Worm (Caenorhabditis elegans) whole organism, L3 larva: ENCODE data around the gene alh-2.

Experiments
- R02D3.7 ChIP-seq: fragments of 150-350 bp; optimal IDR thresholded peaks from 2 replicates; lab custom pipeline; 2014; ENCODE audit warnings: missing biosample characterization, missing genetic modification characterization
- ZK546.5 ChIP-seq: sonication (generic microtip); optimal IDR thresholded peaks from 2 replicates; lab custom pipeline; 2017; ENCODE audit warnings: missing biosample characterization, missing genetic modification characterization
- aly-2 ChIP-seq: fragments of 150-350 bp; optimal IDR thresholded peaks from 2 replicates; lab custom pipeline; 2014; ENCODE audit warnings: missing biosample characterization, missing genetic modification characterization
- ama-1 ChIP-seq: fragments of 150-350 bp; optimal IDR thresholded peaks from 2 replicates; lab custom pipeline; 2018
- ceh-16 ChIP-seq: sonication (generic microtip); optimal IDR thresholded peaks from 2 replicates; lab custom pipeline; 2017; ENCODE audit warnings: missing biosample characterization, missing genetic modification characterization
- ceh-28 ChIP-seq: fragments of 150-350 bp; optimal IDR thresholded peaks from 2 replicates; lab custom pipeline; 2014; ENCODE audit warnings: missing biosample characterization, missing genetic modification reagents, missing genetic modification characterization
- ceh-82 ChIP-seq: fragments of 150-350 bp; optimal IDR thresholded peaks from 2 replicates; lab custom pipeline; 2014; ENCODE audit warnings: missing biosample characterization, missing genetic modification characterization
- ceh-9 ChIP-seq: sonication (generic microtip); optimal IDR thresholded peaks from 2 replicates; lab custom pipeline; 2018; ENCODE audit warnings: missing biosample characterization, missing genetic modification characterization
- egl-27 ChIP-seq: sonication (generic microtip); optimal IDR thresholded peaks from 4 replicates; lab custom pipeline; 2017; ENCODE audit warnings: missing biosample characterization, missing genetic modification reagents, missing genetic modification characterization
- elt-1 ChIP-seq: fragments of 150-350 bp; optimal IDR thresholded peaks from 2 replicates; lab custom pipeline; 2014; ENCODE audit warnings: missing biosample characterization, missing genetic modification characterization
- elt-2 ChIP-seq: sonication (generic microtip); optimal IDR thresholded peaks from 2 replicates; lab custom pipeline; 2016; ENCODE audit warnings: missing genetic modification reagents, mild to moderate bottlenecking, missing genetic modification characterization, missing compliant biosample characterization
- eor-1 ChIP-seq, 2 experiments: fragments of 150-350 bp; optimal IDR thresholded peaks; 2 replicates each; lab custom pipeline; 2014 to 2018; ENCODE audit warnings: missing biosample characterization in 2 of 2, missing genetic modification characterization in 2 of 2
- fkh-2 ChIP-seq: fragments of 150-350 bp; optimal IDR thresholded peaks from 2 replicates; lab custom pipeline; 2014; ENCODE audit warnings: missing biosample characterization, missing genetic modification reagents, missing genetic modification characterization
- hmg-11 ChIP-seq: sonication (generic microtip); optimal IDR thresholded peaks from 2 replicates; lab custom pipeline; 2016; ENCODE audit warnings: missing genetic modification characterization, missing compliant biosample characterization
- jun-1 ChIP-seq: fragments of 150-350 bp; optimal IDR thresholded peaks from 2 replicates; lab custom pipeline; 2014; ENCODE audit warnings: missing biosample characterization, missing genetic modification reagents, missing genetic modification characterization
- lin-39 ChIP-seq: fragments of 150-350 bp; optimal IDR thresholded peaks from 2 replicates; lab custom pipeline; 2018; ENCODE audit warnings: missing biosample characterization, missing genetic modification reagents, missing genetic modification characterization
- mdl-1 ChIP-seq: fragments of 150-350 bp; optimal IDR thresholded peaks from 2 replicates; lab custom pipeline; 2014; ENCODE audit warnings: missing biosample characterization, missing genetic modification characterization
- mml-1 ChIP-seq: fragments of 150-350 bp; sonication (generic microtip); optimal IDR thresholded peaks from 3 replicates; lab custom pipeline; 2014; ENCODE audit warnings: missing biosample characterization, missing genetic modification characterization
- nhr-11 ChIP-seq: fragments of 150-350 bp; optimal IDR thresholded peaks from 2 replicates; lab custom pipeline; 2014; ENCODE audit warnings: missing biosample characterization, missing genetic modification characterization
- nhr-12 ChIP-seq: fragments of 150-350 bp; optimal IDR thresholded peaks from 2 replicates; lab custom pipeline; 2014; ENCODE audit warnings: missing biosample characterization, missing genetic modification characterization
- nhr-23 ChIP-seq: fragments of 150-350 bp; optimal IDR thresholded peaks from 2 replicates; lab custom pipeline; 2014; ENCODE audit warnings: missing biosample characterization, missing genetic modification reagents, missing genetic modification characterization
- nhr-25 ChIP-seq: sonication (generic microtip); optimal IDR thresholded peaks from 2 replicates; lab custom pipeline; 2017; ENCODE audit warnings: missing biosample characterization, missing genetic modification characterization
- nhr-28 ChIP-seq: fragments of 150-350 bp; optimal IDR thresholded peaks from 2 replicates; lab custom pipeline; 2014; ENCODE audit warnings: missing biosample characterization, missing genetic modification characterization
- nhr-43 ChIP-seq: sonication (generic microtip); optimal IDR thresholded peaks from 2 replicates; lab custom pipeline; 2016; ENCODE audit warnings: mild to moderate bottlenecking, missing genetic modification characterization, missing compliant biosample characterization; ENCODE audit not compliant: poor library complexity, severe bottlenecking
- pha-4 ChIP-seq: fragments of 150-350 bp; optimal IDR thresholded peaks from 2 replicates; lab custom pipeline; 2014; ENCODE audit warnings: missing biosample characterization, missing genetic modification reagents, missing genetic modification characterization
- pqm-1 ChIP-seq: fragments of 150-350 bp; optimal IDR thresholded peaks from 2 replicates; lab custom pipeline; 2017; ENCODE audit warnings: missing biosample characterization, missing genetic modification characterization, inconsistent platforms
- skn-1 ChIP-seq: fragments of 150-350 bp; optimal IDR thresholded peaks from 2 replicates; lab custom pipeline; 2014; ENCODE audit warnings: missing biosample characterization, missing genetic modification characterization
- snpc-4 ChIP-seq: fragments of 150-350 bp; optimal IDR thresholded peaks from 2 replicates; lab custom pipeline; 2014; ENCODE audit warnings: missing biosample characterization, missing genetic modification characterization
- tbx-2 ChIP-seq: sonication (generic microtip); optimal IDR thresholded peaks from 2 replicates; lab custom pipeline; 2016; ENCODE audit warnings: mild to moderate bottlenecking, missing genetic modification characterization, missing compliant biosample characterization
- unc-39 ChIP-seq: sonication (generic microtip); optimal IDR thresholded peaks from 4 replicates; lab custom pipeline; 2017; ENCODE audit warnings: missing biosample characterization, missing genetic modification characterization
- unc-62 ChIP-seq: fragments of 150-350 bp; sonication (generic microtip); optimal IDR thresholded peaks from 4 replicates; lab custom pipeline; 2014; ENCODE audit warnings: missing biosample characterization, missing genetic modification reagents, missing genetic modification characterization
- zag-1 ChIP-seq: fragments of 150-350 bp; optimal IDR thresholded peaks from 2 replicates; lab custom pipeline; 2014; ENCODE audit warnings: missing biosample characterization, missing genetic modification characterization
- ztf-11 ChIP-seq: fragments of 150-350 bp; optimal IDR thresholded peaks from 2 replicates; lab custom pipeline; 2014; ENCODE audit warnings: missing biosample characterization, missing genetic modification characterization
- ztf-4 ChIP-seq: fragments of 150-350 bp; optimal IDR thresholded peaks from 2 replicates; lab custom pipeline; 2014; ENCODE audit warnings: missing biosample characterization, missing genetic modification characterization

Gene alh-2

DNA sequence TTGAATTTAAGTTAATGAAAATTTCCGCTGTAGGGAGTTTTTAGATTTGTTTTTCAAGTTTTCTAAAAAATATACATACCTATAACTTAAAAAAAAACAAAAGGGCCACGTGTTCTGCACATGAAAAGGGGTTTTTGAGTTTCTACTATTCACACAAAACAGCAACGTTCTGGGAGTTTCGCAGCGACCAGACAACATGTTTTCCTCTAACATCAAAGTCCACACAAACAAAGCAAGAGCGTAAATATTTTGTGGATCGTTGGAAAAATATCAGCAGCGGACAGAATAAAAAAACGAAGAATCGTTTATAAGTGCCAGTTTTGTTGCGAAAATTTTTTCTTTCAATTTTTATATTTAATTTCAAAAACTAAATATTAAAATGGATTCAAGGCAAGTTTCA lies at the start of gene alh-2:
Gene alh-2 (plus strand): TSS at position 284 of the 400 bp plus-strand sequence.
- TF ChIP-seq hmg-11 (no peak), elt-2 (tag; lab: Kevin White, UChicago) (no peak), mml-1 (tag; lab: Kevin White, UChicago) (no peak), ceh-82 (no peak)

- TF ChIP-seq ztf-11, result no peak
- no peak for TF ChIP-seq lin-39 (tag; lab: Kevin White, UChicago)
- no peak for TF ChIP-seq mdl-1 (tag; lab: Kevin White, UChicago)
- no peak for TF ChIP-seq egl-27
- TF ChIP-seq ceh-16 (tag; lab: Kevin White, UChicago), result no peak
- peak; percentile 65 for TF ChIP-seq nhr-23 (tag; lab: Kevin White, UChicago)
- no peak for TF ChIP-seq unc-39 (tag; lab: Kevin White, UChicago)
- no peak for TF ChIP-seq zag-1 (tag; lab: Kevin White, UChicago)
- no peak for TF ChIP-seq unc-62 (GFP tag; lab: Kevin White, UChicago)
- no peak for TF ChIP-seq aly-2 (tag; lab: Kevin White, UChicago)
- peak; percentile 54 for TF ChIP-seq nhr-43
- no peak for TF ChIP-seq tbx-2 (tag; lab: Kevin White, UChicago)
- TF ChIP-seq nhr-11 (tag; lab: Kevin White, UChicago), result no peak
- no peak for TF ChIP-seq ZK546.5
- no peak for TF ChIP-seq ceh-82
Measured at ce11 chrV:1594554-1595092, 49.3 kb upstream of the alh-2 start.

- TF ChIP-seq hmg-11, result peak; percentile 13
- TF ChIP-seq mml-1 (tag; lab: Kevin White, UChicago), result no peak
Measured at ce11 chrV:1600561-1601088, 43.3 kb upstream of the alh-2 start, which contains the start of gene F16B4.2. Gene F16B4.2 (plus strand): TSS chrV:1601038.

- TF ChIP-seq snpc-4 (tag; lab: Kevin White, UChicago), result no peak
- peak; percentile 79 for TF ChIP-seq pqm-1 (tag; lab: Kevin White, UChicago)
- peak; percentile 34 for TF ChIP-seq pha-4 (tag; lab: Kevin White, UChicago)
- TF ChIP-seq elt-2 (tag; lab: Kevin White, UChicago), result peak; percentile 86
- peak; percentile 59 for TF ChIP-seq jun-1 (tag; lab: Kevin White, UChicago)
- TF ChIP-seq nhr-23 (tag; lab: Kevin White, UChicago), result peak; percentile 15
- no peak for TF ChIP-seq ztf-4 (tag; lab: Kevin White, UChicago)
- no peak for TF ChIP-seq aly-2 (tag; lab: Kevin White, UChicago)
- TF ChIP-seq nhr-25 (tag; lab: Kevin White, UChicago), result peak; percentile 9
- TF ChIP-seq mdl-1 (tag; lab: Kevin White, UChicago), result peak; percentile 13
- peak; percentile 49 for TF ChIP-seq ceh-28
- no peak for TF ChIP-seq nhr-43
Measured at ce11 chrV:1607790-1608189, 36.2 kb upstream of the alh-2 start, which contains the start of gene nhr-178. Gene nhr-178 (minus strand): TSS chrV:1607953.

- TF ChIP-seq pha-4 (tag; lab: Kevin White, UChicago) (no peak), snpc-4 (tag; lab: Kevin White, UChicago) (no peak), ztf-4 (tag; lab: Kevin White, UChicago) (no peak), fkh-2 (no peak), nhr-12 (tag; lab: Kevin White, UChicago) (no peak), nhr-23 (tag; lab: Kevin White, UChicago) (no peak), skn-1 (peak; percentile 61), mdl-1 (tag; lab: Kevin White, UChicago) (no peak), ZK546.5 (no peak), elt-2 (tag; lab: Kevin White, UChicago) (peak; percentile 70), elt-1 (peak; percentile 34), pqm-1 (tag; lab: Kevin White, UChicago) (peak; percentile 18), nhr-11 (tag; lab: Kevin White, UChicago) (no peak)
Measured at ce11 chrV:1610097-1610496, 33.9 kb upstream of the alh-2 start, which contains the start of gene nhr-177. Gene nhr-177 (plus strand): TSS chrV:1610263.

DNA sequence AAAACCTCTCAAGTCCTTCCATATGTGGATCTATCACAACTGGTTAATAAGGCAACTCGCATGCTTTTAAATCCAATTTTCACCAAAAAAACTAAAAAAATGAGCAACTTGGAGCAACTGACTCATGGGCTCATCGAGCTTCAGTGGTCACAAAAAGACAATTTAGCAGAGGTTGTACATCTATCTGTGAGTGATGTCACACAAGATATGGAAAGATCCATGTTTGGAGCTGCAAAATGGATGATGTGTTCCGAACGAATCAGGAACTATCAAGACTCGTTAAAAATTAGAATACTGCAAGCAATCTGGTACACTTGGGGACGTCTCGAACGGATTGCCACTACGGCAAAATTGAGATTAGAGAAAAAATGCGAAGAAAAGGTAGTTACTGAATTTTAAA lies 32.4 kb upstream of the alh-2 start:
- no peak for TF ChIP-seq tbx-2 (tag; lab: Kevin White, UChicago)
- no peak for TF ChIP-seq elt-1
- no peak for TF ChIP-seq ceh-9 (tag; lab: Kevin White, UChicago)
- TF ChIP-seq elt-2 (tag; lab: Kevin White, UChicago), result no peak
- no peak for TF ChIP-seq pqm-1 (tag; lab: Kevin White, UChicago)
- TF ChIP-seq nhr-28, result no peak
- no peak for TF ChIP-seq snpc-4 (tag; lab: Kevin White, UChicago)
- TF ChIP-seq R02D3.7 (tag; lab: Kevin White, UChicago), result no peak
- no peak for TF ChIP-seq nhr-23 (tag; lab: Kevin White, UChicago)
- no peak for TF ChIP-seq mml-1 (tag; lab: Kevin White, UChicago)
- TF ChIP-seq eor-1 (tag; optimal IDR thresholded peaks at IDR 0.05; lab: Kevin White, UChicago), result no peak
- no peak for TF ChIP-seq zag-1 (tag; lab: Kevin White, UChicago)
- TF ChIP-seq ama-1, result no peak
- no peak for TF ChIP-seq nhr-12 (tag; lab: Kevin White, UChicago)
- TF ChIP-seq hmg-11, result no peak
- no peak for TF ChIP-seq ceh-82
- no peak for TF ChIP-seq lin-39 (tag; lab: Kevin White, UChicago)
- no peak for TF ChIP-seq ztf-4 (tag; lab: Kevin White, UChicago)
- no peak for TF ChIP-seq ztf-11
